Worm (Caenorhabditis elegans): Measurements from ENCODE around the gene C50E3.12.

DNA sequence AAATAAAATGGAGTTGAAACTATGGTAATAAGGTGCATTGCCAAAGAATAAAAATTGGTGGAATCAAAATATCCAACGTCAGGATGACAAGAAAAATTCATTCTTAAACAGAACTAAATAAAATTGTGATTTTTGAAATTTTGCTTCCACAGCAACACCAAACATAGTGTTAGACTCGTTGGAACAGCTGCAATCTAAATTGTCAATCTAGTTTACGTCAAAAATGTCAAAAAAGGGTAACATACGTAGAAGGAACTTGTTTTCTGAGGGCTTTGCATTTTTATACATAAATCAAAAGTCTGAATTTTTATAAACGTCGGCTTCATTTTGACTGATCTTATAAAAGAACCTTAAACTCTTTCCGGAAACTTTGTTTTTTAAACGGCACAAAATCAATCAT lies 31.7 kb upstream of the C50E3.12 start, which contains the start of gene srh-200:
- no peak for TF ChIP-seq ztf-11 (tag; optimal IDR thresholded peaks at IDR 0.05)
- TF ChIP-seq lin-39 (tag; optimal IDR thresholded peaks at IDR 0.05), result no peak
- TF ChIP-seq pqm-1 (tag; optimal IDR thresholded peaks at IDR 0.05), result no peak
- TF ChIP-seq skn-1 (tag; optimal IDR thresholded peaks at IDR 0.05), result no peak
- TF ChIP-seq nhr-12 (tag; optimal IDR thresholded peaks at IDR 0.05), result no peak
- no peak for TF ChIP-seq nhr-43 (tag; optimal IDR thresholded peaks at IDR 0.05; ENCODE audit: poor library complexity, severe bottlenecking)
- TF ChIP-seq sea-2 (GFP tag; optimal IDR thresholded peaks at IDR 0.05), result no peak
- TF ChIP-seq zag-1 (tag; optimal IDR thresholded peaks at IDR 0.05), result no peak
- no peak for TF ChIP-seq elt-2 (tag; optimal IDR thresholded peaks at IDR 0.05)
- no peak for TF ChIP-seq elt-3 (tag; optimal IDR thresholded peaks at IDR 0.05)
- TF ChIP-seq lsy-12 (tag; optimal IDR thresholded peaks at IDR 0.05), result no peak
- TF ChIP-seq eor-1 (tag; optimal IDR thresholded peaks at IDR 0.05), result no peak
- no peak for TF ChIP-seq pha-4 (tag; optimal IDR thresholded peaks at IDR 0.05)

Measured in whole organism, L3 larva.